Fruit fly (Drosophila melanogaster) whole organism, pupa: ENCODE data around the gene aop.

Experiments
- CG10348 ChIP-seq: fragments of 200-800 bp; sonication (Bioruptor generic); IDR thresholded peaks from 2 replicates; pipeline ENCODE4 v1.3.6; 2022; ENCODE audit warnings: missing biosample characterization, missing genetic modification characterization
- CG12605 ChIP-seq: fragments of 200-800 bp; sonication (Bioruptor generic); IDR thresholded peaks from 2 replicates; pipeline ENCODE4 v1.3.6; 2022; ENCODE audit warnings: missing biosample characterization, missing genetic modification characterization
- CG32121 ChIP-seq: fragments of 200-800 bp; sonication (Bioruptor generic); IDR thresholded peaks from 2 replicates; pipeline ENCODE4 v1.3.6; 2022; ENCODE audit warnings: missing biosample characterization, missing genetic modification characterization
- D1 ChIP-seq: fragments of 200-800 bp; sonication (Bioruptor generic); optimal IDR thresholded peaks from 2 replicates; lab custom pipeline; 2018; ENCODE audit warnings: missing biosample characterization, mild to moderate bottlenecking, missing genetic modification characterization, moderate library complexity
- Ets98B ChIP-seq: fragments of 200-800 bp; sonication (Bioruptor generic); IDR thresholded peaks from 2 replicates; pipeline ENCODE4 v1.3.6; 2022; ENCODE audit warnings: missing biosample characterization, missing genetic modification characterization

DNA sequence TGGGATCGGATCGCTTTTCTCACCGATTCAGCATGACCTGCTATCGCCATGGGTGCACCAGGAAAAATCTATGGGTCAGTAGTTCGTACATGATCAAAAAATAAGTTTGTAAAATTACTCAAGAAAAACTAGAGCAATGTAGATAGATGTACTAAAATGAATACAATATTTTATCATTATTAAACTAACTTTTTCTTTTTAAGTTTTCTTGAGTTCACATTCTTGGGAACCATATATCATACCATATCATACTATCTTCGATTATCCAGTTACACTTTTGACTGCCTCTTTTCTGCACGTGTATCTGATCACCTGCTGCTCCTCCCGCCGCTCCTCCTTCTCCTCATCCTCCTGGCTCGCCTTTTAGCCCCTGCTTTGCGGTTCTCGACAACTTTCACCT is 6.8 kb upstream of the aop start:
- TF ChIP-seq CG12605 (GFP tag; lab: Robert Waterston, UW) (no peak), Ets98B (GFP tag; lab: Robert Waterston, UW) (peak; percentile 11; the same call in 1 of the 2 replicates), CG32121 (no peak), D1 (no peak), CG10348 (GFP tag; lab: Robert Waterston, UW) (no peak)
